Fruit fly (Drosophila melanogaster) whole organism, embryonic: ENCODE data around the gene Tfb5.
A peak's percentile ranks its signal among the peaks of the same experiment; 100 is the strongest.

Source experiments
- Atf6 ChIP-seq: fragments of 200-800 bp; sonication (Bioruptor generic); IDR thresholded peaks from 2 replicates; pipeline ENCODE4 v1.3.6; 2022; ENCODE audit warnings: missing biosample characterization, missing genetic modification characterization
- Awh ChIP-seq: fragments of 200-800 bp; sonication (Bioruptor generic); IDR thresholded peaks from 2 replicates; pipeline ENCODE4, ENCODE4 v1.3.6; 2022; ENCODE audit warnings: missing biosample characterization, missing genetic modification characterization
- B-H1 ChIP-seq: fragments of 200-800 bp; sonication (Bioruptor generic); IDR thresholded peaks from 3 replicates; pipeline ENCODE4 v1.3.6; 2022; ENCODE audit warnings: missing biosample characterization, missing genetic modification characterization
- CG10959 ChIP-seq: fragments of 200-800 bp; sonication (Bioruptor generic); IDR thresholded peaks from 2 replicates; pipeline ENCODE4 v1.3.6; 2022; ENCODE audit warnings: missing biosample characterization, missing genetic modification characterization
- CG11398 ChIP-seq: fragments of 200-800 bp; sonication (Bioruptor generic); optimal IDR thresholded peaks from 2 replicates; lab custom pipeline; 2016; ENCODE audit warnings: missing biosample characterization, missing genetic modification characterization
- CG11560 ChIP-seq: fragments of 200-800 bp; sonication (Bioruptor generic); IDR thresholded peaks from 3 replicates; pipeline ENCODE4 v1.3.6; 2022; ENCODE audit warnings: missing biosample characterization, missing genetic modification characterization
- CG11696 ChIP-seq: fragments of 200-800 bp; sonication (Bioruptor generic); IDR thresholded peaks from 2 replicates; pipeline ENCODE4 v1.3.6; 2022; ENCODE audit warnings: missing biosample characterization, missing genetic modification characterization
- CG11723 ChIP-seq: fragments of 200-800 bp; sonication (Bioruptor generic); optimal IDR thresholded peaks from 2 replicates; lab custom pipeline; 2017; ENCODE audit warnings: missing biosample characterization, mild to moderate bottlenecking, missing genetic modification characterization
- CG12219 ChIP-seq: fragments of 200-800 bp; sonication (Bioruptor generic); optimal IDR thresholded peaks from 3 replicates; lab custom pipeline; 2018; ENCODE audit warnings: missing biosample characterization, mild to moderate bottlenecking, missing genetic modification characterization
- CG12942 ChIP-seq: fragments of 200-800 bp; sonication (Bioruptor generic); optimal IDR thresholded peaks from 3 replicates; lab custom pipeline; 2016; ENCODE audit warnings: missing biosample characterization, missing genetic modification characterization
- CG16815 ChIP-seq: fragments of 200-800 bp; sonication (Bioruptor generic); optimal IDR thresholded peaks from 3 replicates; lab custom pipeline; 2017; ENCODE audit warnings: missing biosample characterization, mild to moderate bottlenecking, missing genetic modification characterization
- CG17612 ChIP-seq: fragments of 200-800 bp; sonication (Bioruptor generic); IDR thresholded peaks from 2 replicates; pipeline ENCODE4 v1.3.6; 2022; ENCODE audit warnings: missing biosample characterization, missing genetic modification characterization
- CG2116 ChIP-seq: fragments of 200-800 bp; sonication (Bioruptor generic); optimal IDR thresholded peaks from 3 replicates; lab custom pipeline; 2018; ENCODE audit warnings: missing biosample characterization, mild to moderate bottlenecking, missing genetic modification characterization
- CG2202 ChIP-seq: fragments of 200-800 bp; sonication (Bioruptor generic); optimal IDR thresholded peaks from 2 replicates; lab custom pipeline; 2018; ENCODE audit warnings: missing biosample characterization, mild to moderate bottlenecking, missing genetic modification characterization
- CG3281 ChIP-seq: fragments of 200-800 bp; sonication (Bioruptor generic); optimal IDR thresholded peaks from 3 replicates; lab custom pipeline; 2017; ENCODE audit warnings: missing biosample characterization, mild to moderate bottlenecking, missing genetic modification characterization
- CG33557 ChIP-seq: fragments of 200-800 bp; sonication (Bioruptor generic); optimal IDR thresholded peaks from 2 replicates; lab custom pipeline; 2019; ENCODE audit warnings: missing biosample characterization, mild to moderate bottlenecking, missing genetic modification characterization, moderate library complexity
- CG3407 ChIP-seq: fragments of 200-800 bp; sonication (Bioruptor generic); optimal IDR thresholded peaks from 2 replicates; lab custom pipeline; 2018; ENCODE audit warnings: missing biosample characterization, mild to moderate bottlenecking, missing genetic modification characterization
- CG6689 ChIP-seq: fragments of 200-800 bp; sonication (Bioruptor generic); IDR thresholded peaks from 2 replicates; pipeline ENCODE4 v1.3.6; 2022; ENCODE audit warnings: missing biosample characterization, missing genetic modification characterization
- CG6854 ChIP-seq: fragments of 200-800 bp; sonication (Bioruptor generic); optimal IDR thresholded peaks from 3 replicates; lab custom pipeline; 2017; ENCODE audit warnings: missing biosample characterization, mild to moderate bottlenecking, missing genetic modification characterization
- CG7372 ChIP-seq: fragments of 200-800 bp; sonication (Bioruptor generic); IDR thresholded peaks from 2 replicates; pipeline ENCODE4 v1.3.6; 2022; ENCODE audit warnings: missing biosample characterization, missing genetic modification characterization
- CG9727 ChIP-seq: fragments of 200-800 bp; sonication (Bioruptor generic); optimal IDR thresholded peaks from 3 replicates; lab custom pipeline; 2017; ENCODE audit warnings: missing biosample characterization, mild to moderate bottlenecking, missing genetic modification characterization
- CrebB ChIP-seq: fragments of 200-800 bp; sonication (Bioruptor generic); optimal IDR thresholded peaks from 3 replicates; lab custom pipeline; 2018; ENCODE audit warnings: missing biosample characterization, mild to moderate bottlenecking, missing genetic modification characterization
- D19B ChIP-seq: fragments of 200-800 bp; sonication (Bioruptor generic); optimal IDR thresholded peaks from 2 replicates; lab custom pipeline; 2017; ENCODE audit warnings: missing biosample characterization, mild to moderate bottlenecking, missing genetic modification characterization
- Dll ChIP-seq: fragments of 200-800 bp; sonication (Bioruptor generic); IDR thresholded peaks from 4 replicates; pipeline ENCODE4 v1.3.6; 2022; ENCODE audit warnings: missing biosample characterization, missing genetic modification characterization; ENCODE audit not compliant: partially characterized antibody
- Dp ChIP-seq: fragments of 200-800 bp; sonication (Bioruptor generic); optimal IDR thresholded peaks from 2 replicates; lab custom pipeline; 2018; ENCODE audit warnings: missing biosample characterization, mild to moderate bottlenecking, missing genetic modification characterization, moderate library complexity
- E2f2 ChIP-seq: fragments of 200-800 bp; sonication (Bioruptor generic); IDR thresholded peaks from 2 replicates; pipeline ENCODE4 v1.3.6; 2022; ENCODE audit warnings: missing biosample characterization, missing genetic modification characterization
- GATAe ChIP-seq: fragments of 200-800 bp; sonication (Bioruptor generic); conservative IDR thresholded peaks from 2 replicates; pipeline ENCODE4 v1.3.6; 2022; ENCODE audit warnings: missing biosample characterization, missing genetic modification characterization
- Hr39 ChIP-seq: fragments of >200 bp; optimal IDR thresholded peaks from 2 replicates; lab custom pipeline; 2017
- Lim3 ChIP-seq: fragments of 200-800 bp; sonication (Bioruptor generic); IDR thresholded peaks from 2 replicates; pipeline ENCODE4 v1.3.6; 2022; ENCODE audit warnings: missing biosample characterization, missing genetic modification characterization
- Myb ChIP-seq: fragments of 200-800 bp; sonication (Bioruptor generic); optimal IDR thresholded peaks from 2 replicates; lab custom pipeline; 2016; ENCODE audit warnings: missing biosample characterization, missing genetic modification characterization
- Nf-YA ChIP-seq: fragments of 200-800 bp; sonication (Bioruptor generic); IDR thresholded peaks from 2 replicates; pipeline ENCODE4 v1.3.6; 2022; ENCODE audit warnings: missing biosample characterization, missing genetic modification characterization
- Opbp ChIP-seq: fragments of 200-800 bp; sonication (Bioruptor generic); IDR thresholded peaks from 3 replicates; pipeline ENCODE4 v1.3.6; 2022; ENCODE audit warnings: missing biosample characterization, missing genetic modification characterization; ENCODE audit not compliant: partially characterized antibody
- Xrp1 ChIP-seq: fragments of 200-800 bp; sonication (Bioruptor generic); IDR thresholded peaks from 2 replicates; pipeline ENCODE4 v1.3.6; 2022; ENCODE audit warnings: missing biosample characterization, missing genetic modification characterization
- abd-A ChIP-seq: fragments of 200-800 bp; sonication (Bioruptor generic); optimal IDR thresholded peaks from 3 replicates; lab custom pipeline; 2019; ENCODE audit warnings: missing biosample characterization, mild to moderate bottlenecking, missing genetic modification characterization, moderate library complexity
- ara ChIP-seq: fragments of 200-800 bp; sonication (Bioruptor generic); IDR thresholded peaks from 2 replicates; pipeline ENCODE4 v1.3.6; 2022; ENCODE audit warnings: missing biosample characterization, missing genetic modification characterization
- ato ChIP-seq: fragments of 200-800 bp; sonication (Bioruptor generic); IDR thresholded peaks from 2 replicates; pipeline ENCODE4 v1.3.6; 2022; ENCODE audit warnings: missing biosample characterization, missing genetic modification characterization; ENCODE audit not compliant: partially characterized antibody
- exex ChIP-seq: fragments of 200-800 bp; sonication (Bioruptor generic); optimal IDR thresholded peaks from 4 replicates; lab custom pipeline; 2018; ENCODE audit warnings: missing biosample characterization, mild to moderate bottlenecking, missing genetic modification characterization, moderate library complexity
- eyg ChIP-seq: fragments of 200-800 bp; sonication (Bioruptor generic); optimal IDR thresholded peaks from 3 replicates; lab custom pipeline; 2016; ENCODE audit warnings: missing biosample characterization, missing genetic modification characterization
- fd64A ChIP-seq: fragments of 200-800 bp; sonication (Bioruptor generic); optimal IDR thresholded peaks from 3 replicates; lab custom pipeline; 2018; ENCODE audit warnings: missing biosample characterization, mild to moderate bottlenecking, missing genetic modification characterization
- gsb ChIP-seq: fragments of 200-800 bp; sonication (Bioruptor generic); IDR thresholded peaks from 2 replicates; pipeline ENCODE4 v1.3.6; 2022; ENCODE audit warnings: missing biosample characterization, missing genetic modification characterization
- hb ChIP-seq: fragments of 200-800 bp; sonication (Bioruptor generic); IDR thresholded peaks from 3 replicates; pipeline ENCODE4 v1.3.6; 2022; ENCODE audit warnings: missing biosample characterization, missing genetic modification characterization; ENCODE audit not compliant: partially characterized antibody
- hkb ChIP-seq, 2 experiments: fragments of 200-800 bp in 1 of 2; fragments of >200 bp in 1 of 2; sonication (Bioruptor generic) in 1 of 2; IDR thresholded peaks in 1 of 2; optimal IDR thresholded peaks in 1 of 2; 2 replicates each; pipeline versions ENCODE4 v1.3.6 to Lab custom; 2017 to 2022; ENCODE audit warnings: missing biosample characterization in 1 of 2, missing genetic modification characterization in 1 of 2
- inv ChIP-seq: fragments of 200-800 bp; sonication (Bioruptor generic); IDR thresholded peaks from 2 replicates; pipeline ENCODE4 v1.3.6; 2022; ENCODE audit warnings: missing biosample characterization, missing genetic modification characterization; ENCODE audit not compliant: partially characterized antibody
- kni ChIP-seq: fragments of 200-800 bp; sonication (Bioruptor generic); optimal IDR thresholded peaks from 3 replicates; lab custom pipeline; 2017; ENCODE audit warnings: mild to moderate bottlenecking, missing biosample characterization, missing genetic modification reagents, missing genetic modification characterization
- pb ChIP-seq: fragments of 200-800 bp; sonication (Bioruptor generic); optimal IDR thresholded peaks from 3 replicates; lab custom pipeline; 2016; ENCODE audit warnings: missing biosample characterization, missing genetic modification characterization
- pho ChIP-seq: fragments of 200-800 bp; sonication (Bioruptor generic); optimal IDR thresholded peaks from 2 replicates; lab custom pipeline; 2016; ENCODE audit warnings: missing biosample characterization, missing genetic modification characterization
- row ChIP-seq: fragments of 200-800 bp; sonication (Bioruptor generic); IDR thresholded peaks from 3 replicates; pipeline ENCODE4 v1.3.6; 2022; ENCODE audit warnings: missing biosample characterization, missing genetic modification characterization
- run ChIP-seq: fragments of 200-800 bp; sonication (Bioruptor generic); optimal IDR thresholded peaks from 3 replicates; lab custom pipeline; 2018; ENCODE audit warnings: missing biosample characterization, mild to moderate bottlenecking, missing genetic modification characterization
- sens ChIP-seq: fragments of 200-800 bp; sonication (Bioruptor generic); peaks from one replicate; lab custom pipeline; 2016; ENCODE audit warnings: missing biosample characterization, missing genetic modification characterization
- slbo ChIP-seq: fragments of 200-800 bp; sonication (Bioruptor generic); IDR thresholded peaks from 2 replicates; pipeline ENCODE4 v1.3.6; 2022; ENCODE audit warnings: missing biosample characterization, missing genetic modification characterization
- sug ChIP-seq: fragments of 200-800 bp; optimal IDR thresholded peaks from 2 replicates; lab custom pipeline; 2019; ENCODE audit warnings: missing biosample characterization, mild to moderate bottlenecking, missing genetic modification characterization, moderate library complexity
- usp ChIP-seq: fragments of >200 bp; optimal IDR thresholded peaks from 2 replicates; lab custom pipeline; 2017; ENCODE audit warnings: missing biosample characterization, missing genetic modification characterization

The Tfb5 gene

DNA sequence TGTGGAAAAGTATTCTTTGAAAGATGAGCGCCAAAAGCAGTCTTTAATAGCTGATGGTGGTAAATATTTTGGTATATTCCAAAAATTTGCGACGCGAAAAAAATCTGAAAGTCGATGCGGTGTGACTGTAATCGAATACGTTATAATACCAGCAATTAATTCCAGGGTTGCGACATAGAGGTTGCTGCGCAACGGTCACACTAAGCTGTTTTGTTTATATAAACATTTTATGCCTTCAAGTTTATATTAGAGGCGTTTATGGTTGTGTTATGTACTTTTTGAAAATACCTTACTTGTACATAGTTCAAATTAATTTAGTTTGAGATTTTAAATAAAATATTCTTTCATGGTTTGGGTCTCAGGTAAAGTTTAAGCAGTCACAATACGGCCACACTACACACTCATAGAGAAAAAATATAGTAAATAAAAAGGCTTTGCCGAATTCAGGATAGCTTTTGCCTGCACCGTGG lies 39.3 kb downstream of the Tfb5 start, which contains the start of gene CG14043 (continued):
- TF ChIP-seq abd-A (tag; lab: Kevin White, UChicago): no peak
- no peak for TF ChIP-seq kni (GFP tag; lab: Kevin White, UChicago)
- TF ChIP-seq CG3407 (GFP tag; lab: Kevin White, UChicago): no peak
- no peak for TF ChIP-seq ato (GFP tag; lab: Robert Waterston, UW)
- no peak for TF ChIP-seq hb (GFP tag; lab: Robert Waterston, UW)
- TF ChIP-seq CG12219 (GFP tag; lab: Kevin White, UChicago): no peak
- peak; percentile 85 for TF ChIP-seq sens
- peak; percentile 78 for TF ChIP-seq CG3281 (GFP tag; lab: Kevin White, UChicago)
- no peak for TF ChIP-seq CG10959 (GFP tag; lab: Robert Waterston, UW)
- TF ChIP-seq CG2116 (GFP tag; lab: Kevin White, UChicago): peak; percentile 55
- no peak for TF ChIP-seq eyg
- TF ChIP-seq Xrp1: no peak
- peak; percentile 55 for TF ChIP-seq row (GFP tag; lab: Robert Waterston, UW)
- TF ChIP-seq slbo: peak; percentile 59
- no peak for TF ChIP-seq Hr39 (lab: Kevin White, UChicago)
- TF ChIP-seq B-H1 (GFP tag; lab: Robert Waterston, UW): no peak
- no peak for TF ChIP-seq pb (GFP tag; lab: Kevin White, UChicago)
- no peak for TF ChIP-seq run (tag; lab: Kevin White, UChicago)
- no peak for TF ChIP-seq CG11398 (GFP tag; lab: Kevin White, UChicago)
- no peak for TF ChIP-seq CG12942 (GFP tag; lab: Kevin White, UChicago)
- TF ChIP-seq Atf6 (GFP tag; lab: Robert Waterston, UW): no peak
- TF ChIP-seq gsb (GFP tag; lab: Robert Waterston, UW): no peak
- TF ChIP-seq pho: peak; percentile 39
- TF ChIP-seq Awh: no peak
- TF ChIP-seq CG11696 (GFP tag; lab: Robert Waterston, UW): no peak
- TF ChIP-seq CG6854 (GFP tag; lab: Kevin White, UChicago): no peak
- TF ChIP-seq CG9727 (GFP tag; lab: Kevin White, UChicago): peak; percentile 14
- TF ChIP-seq CG6689 (GFP tag; lab: Robert Waterston, UW): no peak
- TF ChIP-seq GATAe (GFP tag; lab: Robert Waterston, UW): no peak
- TF ChIP-seq ara (GFP tag; lab: Robert Waterston, UW): no peak
- TF ChIP-seq fd64A: no peak
- TF ChIP-seq inv (GFP tag; lab: Robert Waterston, UW): no peak
- peak; percentile 56 for TF ChIP-seq Myb
- no peak for TF ChIP-seq CG17612 (GFP tag; lab: Robert Waterston, UW)
- no peak for TF ChIP-seq CG16815 (GFP tag; lab: Kevin White, UChicago)
- peak; percentile 64 for TF ChIP-seq hkb (optimal IDR thresholded peaks at IDR 0.05; lab: Kevin White, UChicago)
- no peak for TF ChIP-seq hkb (GFP tag; IDR thresholded peaks at IDR 0.05; lab: Robert Waterston, UW)
- no peak for TF ChIP-seq Dll (GFP tag; lab: Robert Waterston, UW)
- no peak for TF ChIP-seq Nf-YA (GFP tag; lab: Robert Waterston, UW)
- TF ChIP-seq D19B (GFP tag; lab: Kevin White, UChicago): no peak
- TF ChIP-seq CrebB: no peak
- TF ChIP-seq Lim3 (GFP tag; lab: Robert Waterston, UW): no peak
- no peak for TF ChIP-seq CG7372 (GFP tag; lab: Robert Waterston, UW)
- TF ChIP-seq CG11723 (GFP tag; lab: Kevin White, UChicago): no peak
- no peak for TF ChIP-seq CG33557 (GFP tag; lab: Kevin White, UChicago)
- peak; percentile 78 for TF ChIP-seq Dp (GFP tag; lab: Kevin White, UChicago)
- TF ChIP-seq sug (tag; lab: Kevin White, UChicago): peak; percentile 46
- peak; percentile 32; the same call in 1 of the 3 replicates for TF ChIP-seq CG11560 (tag; lab: Robert Waterston, UW)
- TF ChIP-seq exex (tag; lab: Kevin White, UChicago): no peak
- TF ChIP-seq usp (GFP tag; lab: Kevin White, UChicago): no peak
- no peak for TF ChIP-seq CG2202
- no peak for TF ChIP-seq Opbp (GFP tag; lab: Robert Waterston, UW)
- peak; percentile 83 for TF ChIP-seq E2f2 (GFP tag; lab: Robert Waterston, UW)
